Worm (Caenorhabditis elegans): ENCODE data around the gene his-5.
A peak's percentile ranks its signal among the peaks of the same experiment; 100 is the strongest.
"Not testable (repeated sequence)": the region's sequence is repeated elsewhere in the genome, so short reads cannot be mapped to it uniquely, and the experiment has no call there.

ce11 chrV:8534534-8535283 lies at the start of gene his-5, which contains the start of gene his-6:
- not testable (repeated sequence) for TF ChIP-seq nhr-11 (tag; optimal IDR thresholded peaks at IDR 0.05); lsy-2 (tag; optimal IDR thresholded peaks at IDR 0.05); mdl-1 (tag; optimal IDR thresholded peaks at IDR 0.05); lir-3 (tag; optimal IDR thresholded peaks at IDR 0.05; ENCODE audit: poor library complexity); pax-3 (tag; optimal IDR thresholded peaks at IDR 0.05); unc-130 (tag; optimal IDR thresholded peaks at IDR 0.05); unc-62 (GFP tag; optimal IDR thresholded peaks at IDR 0.05); fos-1 (tag; optimal IDR thresholded peaks at IDR 0.05); pqm-1 (tag; optimal IDR thresholded peaks at IDR 0.05); skn-1 (tag; optimal IDR thresholded peaks at IDR 0.05); ama-1 (optimal IDR thresholded peaks at IDR 0.05)
- TF ChIP-seq nhr-19 (GFP tag; conservative IDR thresholded peaks at IDR 0.05) (peak; percentile 66), swsn-7 (tag; optimal IDR thresholded peaks at IDR 0.05) (peak; percentile 62)

Measured in whole organism, L1 larva.